Comparison of ENCODE assay signal across 1 fruit fly cellular context in genomic region chr3L:11358733-11359132, dm6.
A peak's percentile ranks its signal among the peaks of the same experiment; 100 is the strongest.
TF ChIP-seq lines count a peak whose summit lies in the region.

No protein-coding gene starts in this region.

TF ChIP-seq in whole organism, embryonic, 481 proteins besides CTCF, POLR2A, EP300 and RAD21 (continued from another document and continues in another):
- TF ChIP-seq CG8359 (GFP tag; optimal IDR thresholded peaks at IDR 0.05; lab: Kevin White, UChicago; ENCODE audit: borderline replicate concordance), result no peak
- no peak; the same call in 1 of the 2 replicates for TF ChIP-seq bbx (GFP tag; IDR thresholded peaks at IDR 0.05; lab: Robert Waterston, UW; ENCODE audit: partially characterized antibody)
- no peak for TF ChIP-seq knrl (GFP tag; IDR thresholded peaks at IDR 0.05; lab: Robert Waterston, UW; ENCODE audit: partially characterized antibody)
- TF ChIP-seq chinmo (GFP tag; IDR thresholded peaks at IDR 0.05; lab: Robert Waterston, UW; ENCODE audit: partially characterized antibody), result 0 out of 4 replicates have a peak, but pooled peaks have one; percentile 21
- peak; percentile 75 for TF ChIP-seq abd-A (tag; optimal IDR thresholded peaks at IDR 0.05; lab: Kevin White, UChicago)
- no peak for TF ChIP-seq CG4707 (GFP tag; optimal IDR thresholded peaks at IDR 0.05; lab: Kevin White, UChicago)
- peak; percentile 4 for TF ChIP-seq CG9609 (GFP tag; optimal IDR thresholded peaks at IDR 0.05; lab: Kevin White, UChicago)
- TF ChIP-seq stc (GFP tag; IDR thresholded peaks at IDR 0.05; lab: Robert Waterston, UW), result peak; percentile 35; the same call in 1 of the 2 replicates
- TF ChIP-seq Dll (GFP tag; IDR thresholded peaks at IDR 0.05; lab: Robert Waterston, UW; ENCODE audit: partially characterized antibody), result no peak
- TF ChIP-seq h (optimal IDR thresholded peaks at IDR 0.05; lab: Kevin White, UChicago), result no peak
- TF ChIP-seq CG14050 (GFP tag; IDR thresholded peaks at IDR 0.05; lab: Robert Waterston, UW), result 0 out of 3 replicates have a peak, but pooled peaks have one; percentile 10
- TF ChIP-seq bsh (GFP tag; optimal IDR thresholded peaks at IDR 0.05; lab: Kevin White, UChicago), result peak in 1 of 2 experiments; percentile 14
- no peak for TF ChIP-seq Atf-2 (GFP tag; optimal IDR thresholded peaks at IDR 0.05; lab: Kevin White, UChicago)
- no peak for TF ChIP-seq CG13123 (GFP tag; optimal IDR thresholded peaks at IDR 0.05; lab: Kevin White, UChicago)
- no peak for TF ChIP-seq row (GFP tag; IDR thresholded peaks at IDR 0.05; lab: Robert Waterston, UW)
- no peak for TF ChIP-seq CG18011 (GFP tag; optimal IDR thresholded peaks at IDR 0.05; lab: Kevin White, UChicago)
- TF ChIP-seq nau (GFP tag; optimal IDR thresholded peaks at IDR 0.05; lab: Kevin White, UChicago), result peak; percentile 24
- no peak for TF ChIP-seq YL-1 (GFP tag; optimal IDR thresholded peaks at IDR 0.05; lab: Kevin White, UChicago)
- TF ChIP-seq CG11456 (GFP tag; IDR thresholded peaks at IDR 0.05; lab: Robert Waterston, UW), result peak; percentile 67; the same call in 1 of the 3 replicates
- TF ChIP-seq ind (GFP tag; optimal IDR thresholded peaks at IDR 0.05; lab: Kevin White, UChicago), result no peak
- peak; percentile 18; the same call in 1 of the 3 replicates for TF ChIP-seq tgo (GFP tag; IDR thresholded peaks at IDR 0.05; lab: Robert Waterston, UW)
- TF ChIP-seq pita (GFP tag; optimal IDR thresholded peaks at IDR 0.05; lab: Kevin White, UChicago), result no peak
- no peak for TF ChIP-seq CG3838 (GFP tag; optimal IDR thresholded peaks at IDR 0.05; lab: Kevin White, UChicago)
- no peak for TF ChIP-seq salm (tag; optimal IDR thresholded peaks at IDR 0.05; lab: Kevin White, UChicago)
- no peak for TF ChIP-seq CG33213 (GFP tag; optimal IDR thresholded peaks at IDR 0.05; lab: Kevin White, UChicago)
- TF ChIP-seq BEAF-32 (GFP tag; optimal IDR thresholded peaks at IDR 0.05; lab: Kevin White, UChicago), result no peak
- TF ChIP-seq CG12769 (tag; optimal IDR thresholded peaks at IDR 0.05; lab: Kevin White, UChicago), result peak; percentile 63
- TF ChIP-seq CG1792 (GFP tag; optimal IDR thresholded peaks at IDR 0.05; lab: Kevin White, UChicago), result no peak
- TF ChIP-seq fd3F (GFP tag; optimal IDR thresholded peaks at IDR 0.05; lab: Kevin White, UChicago), result peak; percentile 7
- TF ChIP-seq CG17612 (GFP tag; IDR thresholded peaks at IDR 0.05; lab: Robert Waterston, UW), result no peak
- TF ChIP-seq CHES-1-like (GFP tag; optimal IDR thresholded peaks at IDR 0.05; lab: Kevin White, UChicago), result no peak
- no peak for TF ChIP-seq usp (GFP tag; optimal IDR thresholded peaks at IDR 0.05; lab: Kevin White, UChicago)
- TF ChIP-seq CG2129 (GFP tag; IDR thresholded peaks at IDR 0.05; lab: Robert Waterston, UW; ENCODE audit: partially characterized antibody), result no peak
- TF ChIP-seq inv (GFP tag; IDR thresholded peaks at IDR 0.05; lab: Robert Waterston, UW; ENCODE audit: partially characterized antibody), result no peak
- TF ChIP-seq Hr51 (GFP tag; optimal IDR thresholded peaks at IDR 0.05; lab: Kevin White, UChicago), result peak in 1 of 2 experiments; percentile 4
- no peak for TF ChIP-seq tup (GFP tag; optimal IDR thresholded peaks at IDR 0.05; lab: Kevin White, UChicago)
- no peak for TF ChIP-seq vfl (GFP tag; optimal IDR thresholded peaks at IDR 0.05; lab: Kevin White, UChicago)
- peak; percentile 16 for TF ChIP-seq CG17359 (tag; optimal IDR thresholded peaks at IDR 0.05; lab: Kevin White, UChicago)
- TF ChIP-seq BtbVII (GFP tag; optimal IDR thresholded peaks at IDR 0.05; lab: Kevin White, UChicago), result no peak
- no peak for TF ChIP-seq sim (GFP tag; IDR thresholded peaks at IDR 0.05; lab: Robert Waterston, UW)
- TF ChIP-seq ftz-f1 (GFP tag; optimal IDR thresholded peaks at IDR 0.05; lab: Kevin White, UChicago), result no peak
- TF ChIP-seq croc (GFP tag; conservative IDR thresholded peaks at IDR 0.05; lab: Robert Waterston, UW), result no peak
- TF ChIP-seq vvl (GFP tag; IDR thresholded peaks at IDR 0.05; lab: Robert Waterston, UW), result 0 out of 2 replicates have a peak, but pooled peaks have one; percentile 19
- no peak for TF ChIP-seq CG1647 (GFP tag; optimal IDR thresholded peaks at IDR 0.05; lab: Kevin White, UChicago)
- TF ChIP-seq Xbp1 (GFP tag; optimal IDR thresholded peaks at IDR 0.05; lab: Kevin White, UChicago), result no peak
- no peak for TF ChIP-seq lbe (GFP tag; optimal IDR thresholded peaks at IDR 0.05; lab: Kevin White, UChicago)
- TF ChIP-seq CG10959 (GFP tag; IDR thresholded peaks at IDR 0.05; lab: Robert Waterston, UW), result no peak
- peak; percentile 24 for TF ChIP-seq CG10209 (GFP tag; optimal IDR thresholded peaks at IDR 0.05; lab: Kevin White, UChicago)
- no peak for TF ChIP-seq zfh2 (GFP tag; optimal IDR thresholded peaks at IDR 0.05; lab: Kevin White, UChicago)
- peak; percentile 73; the same call in 2 of the 3 replicates for TF ChIP-seq ci (GFP tag; IDR thresholded peaks at IDR 0.05; lab: Robert Waterston, UW)
- TF ChIP-seq MESR4 (GFP tag; optimal IDR thresholded peaks at IDR 0.05; lab: Kevin White, UChicago), result no peak
- no peak for TF ChIP-seq CG3281 (GFP tag; optimal IDR thresholded peaks at IDR 0.05; lab: Kevin White, UChicago)
- TF ChIP-seq CG7963 (GFP tag; IDR thresholded peaks at IDR 0.05; lab: Robert Waterston, UW; ENCODE audit: partially characterized antibody), result no peak
- TF ChIP-seq CG32767 (GFP tag; IDR thresholded peaks at IDR 0.05; lab: Robert Waterston, UW), result 0 out of 2 replicates have a peak, but pooled peaks have one; percentile 37
- TF ChIP-seq CG6175 (GFP tag; IDR thresholded peaks at IDR 0.05; lab: Robert Waterston, UW), result no peak
- peak; percentile 76 for TF ChIP-seq CG13894 (tag; optimal IDR thresholded peaks at IDR 0.05; lab: Kevin White, UChicago)
- TF ChIP-seq CG2889 (GFP tag; IDR thresholded peaks at IDR 0.05; lab: Robert Waterston, UW), result no peak
- TF ChIP-seq her (GFP tag; optimal IDR thresholded peaks at IDR 0.05; lab: Kevin White, UChicago), result peak; percentile 30
- peak; percentile 2 for TF ChIP-seq jumu (GFP tag; optimal IDR thresholded peaks at IDR 0.05; lab: Kevin White, UChicago)
- no peak for TF ChIP-seq GATAe (GFP tag; conservative IDR thresholded peaks at IDR 0.05; lab: Robert Waterston, UW)
- no peak for TF ChIP-seq CG9876 (GFP tag; optimal IDR thresholded peaks at IDR 0.05; lab: Kevin White, UChicago)
- TF ChIP-seq CG8765 (GFP tag; IDR thresholded peaks at IDR 0.05; lab: Robert Waterston, UW), result no peak
- no peak for TF ChIP-seq CG2120 (GFP tag; optimal IDR thresholded peaks at IDR 0.05; lab: Kevin White, UChicago)
- 0 out of 3 replicates have a peak, but pooled peaks have one; percentile 27 for TF ChIP-seq H15 (GFP tag; IDR thresholded peaks at IDR 0.05; lab: Robert Waterston, UW)
- TF ChIP-seq sc (optimal IDR thresholded peaks at IDR 0.05; lab: Kevin White, UChicago), result no peak
- no peak for TF ChIP-seq sc (GFP tag; optimal IDR thresholded peaks at IDR 0.05; lab: Kevin White, UChicago)
- no peak for TF ChIP-seq HmgZ (tag; optimal IDR thresholded peaks at IDR 0.05; lab: Kevin White, UChicago)
- TF ChIP-seq prd (optimal IDR thresholded peaks at IDR 0.05; lab: Kevin White, UChicago), result no peak
- TF ChIP-seq prd (GFP tag; IDR thresholded peaks at IDR 0.05; lab: Robert Waterston, UW), result 0 out of 3 replicates have a peak, but pooled peaks have one; percentile 32
- TF ChIP-seq danr (GFP tag; IDR thresholded peaks at IDR 0.05; lab: Robert Waterston, UW), result no peak
- TF ChIP-seq CG9727 (GFP tag; optimal IDR thresholded peaks at IDR 0.05; lab: Kevin White, UChicago), result no peak
- no peak for TF ChIP-seq org-1 (GFP tag; optimal IDR thresholded peaks at IDR 0.05; lab: Kevin White, UChicago)
- no peak for TF ChIP-seq pho (GFP tag; optimal IDR thresholded peaks at IDR 0.05; lab: Kevin White, UChicago)
- no peak for TF ChIP-seq sd (tag; optimal IDR thresholded peaks at IDR 0.05; lab: Kevin White, UChicago)
- no peak for TF ChIP-seq CG6854 (GFP tag; optimal IDR thresholded peaks at IDR 0.05; lab: Kevin White, UChicago)
- no peak for TF ChIP-seq Myb (GFP tag; optimal IDR thresholded peaks at IDR 0.05; lab: Kevin White, UChicago)
- TF ChIP-seq dm (GFP tag; optimal IDR thresholded peaks at IDR 0.05; lab: Kevin White, UChicago), result no peak
- no peak for TF ChIP-seq MTF-1 (GFP tag; optimal IDR thresholded peaks at IDR 0.05; lab: Kevin White, UChicago; ENCODE audit: borderline replicate concordance)
- TF ChIP-seq chn (GFP tag; optimal IDR thresholded peaks at IDR 0.05; lab: Kevin White, UChicago), result peak; percentile 4
- TF ChIP-seq Oaz (GFP tag; IDR thresholded peaks at IDR 0.05; lab: Robert Waterston, UW), result no peak
- TF ChIP-seq Nf-YB (GFP tag; optimal IDR thresholded peaks at IDR 0.05; lab: Kevin White, UChicago), result no peak
- TF ChIP-seq CG11560 (tag; IDR thresholded peaks at IDR 0.05; lab: Robert Waterston, UW), result 0 out of 3 replicates have a peak, but pooled peaks have one; percentile 13
- TF ChIP-seq chif (GFP tag; optimal IDR thresholded peaks at IDR 0.05; lab: Kevin White, UChicago), result no peak
- TF ChIP-seq lmd (GFP tag; IDR thresholded peaks at IDR 0.05; lab: Robert Waterston, UW), result 0 out of 2 replicates have a peak, but pooled peaks have one; percentile 5
- no peak for TF ChIP-seq CG42726 (GFP tag; IDR thresholded peaks at IDR 0.05; lab: Robert Waterston, UW; ENCODE audit: partially characterized antibody)
- no peak for TF ChIP-seq crol (GFP tag; IDR thresholded peaks at IDR 0.05; lab: Robert Waterston, UW)
- TF ChIP-seq CG11398 (GFP tag; optimal IDR thresholded peaks at IDR 0.05; lab: Kevin White, UChicago), result peak; percentile 15
- no peak for TF ChIP-seq vnd (GFP tag; IDR thresholded peaks at IDR 0.05; lab: Robert Waterston, UW; ENCODE audit: partially characterized antibody)
- no peak for TF ChIP-seq Asciz (GFP tag; optimal IDR thresholded peaks at IDR 0.05; lab: Kevin White, UChicago)
- no peak for TF ChIP-seq Ravus (GFP tag; IDR thresholded peaks at IDR 0.05; lab: Robert Waterston, UW)
- TF ChIP-seq CG2116 (GFP tag; optimal IDR thresholded peaks at IDR 0.05; lab: Kevin White, UChicago), result no peak
- no peak for TF ChIP-seq Dfd (GFP tag; optimal IDR thresholded peaks at IDR 0.05; lab: Kevin White, UChicago)
- TF ChIP-seq lilli (GFP tag; optimal IDR thresholded peaks at IDR 0.05; lab: Kevin White, UChicago), result no peak
- no peak for TF ChIP-seq gce (GFP tag; IDR thresholded peaks at IDR 0.05; lab: Robert Waterston, UW)
- TF ChIP-seq Eip74EF (GFP tag; optimal IDR thresholded peaks at IDR 0.05; lab: Kevin White, UChicago), result no peak
- no peak for TF ChIP-seq trh (GFP tag; optimal IDR thresholded peaks at IDR 0.05; lab: Kevin White, UChicago)
- TF ChIP-seq CG30020 (tag; optimal IDR thresholded peaks at IDR 0.05; lab: Kevin White, UChicago), result no peak
- 0 out of 2 replicates have a peak, but pooled peaks have one; percentile 8 for TF ChIP-seq CG6272 (GFP tag; IDR thresholded peaks at IDR 0.05; lab: Robert Waterston, UW)
- TF ChIP-seq Dref (GFP tag; IDR thresholded peaks at IDR 0.05; lab: Robert Waterston, UW), result no peak
- peak; percentile 47 for TF ChIP-seq CG7987 (GFP tag; optimal IDR thresholded peaks at IDR 0.05; lab: Kevin White, UChicago)
- TF ChIP-seq CG7556 (GFP tag; optimal IDR thresholded peaks at IDR 0.05; lab: Kevin White, UChicago), result no peak
- no peak for TF ChIP-seq CG6654 (GFP tag; optimal IDR thresholded peaks at IDR 0.05; lab: Kevin White, UChicago)
- no peak for TF ChIP-seq Sox100B (GFP tag; optimal IDR thresholded peaks at IDR 0.05; lab: Kevin White, UChicago)
- TF ChIP-seq Hmr (GFP tag; optimal IDR thresholded peaks at IDR 0.05; lab: Kevin White, UChicago), result no peak
- no peak for TF ChIP-seq CG10543 (GFP tag; optimal IDR thresholded peaks at IDR 0.05; lab: Kevin White, UChicago)
- peak; percentile 21 for TF ChIP-seq CG8944 (GFP tag; optimal IDR thresholded peaks at IDR 0.05; lab: Kevin White, UChicago)
- TF ChIP-seq tap (tag; optimal IDR thresholded peaks at IDR 0.05; lab: Kevin White, UChicago), result no peak
- TF ChIP-seq gfzf (GFP tag; optimal IDR thresholded peaks at IDR 0.05; lab: Kevin White, UChicago), result no peak
- peak; percentile 43; the same call in 1 of the 3 replicates for TF ChIP-seq ken (GFP tag; IDR thresholded peaks at IDR 0.05; lab: Robert Waterston, UW)
- no peak for TF ChIP-seq cas (GFP tag; IDR thresholded peaks at IDR 0.05; lab: Robert Waterston, UW)
- TF ChIP-seq sqz (GFP tag; optimal IDR thresholded peaks at IDR 0.05; lab: Kevin White, UChicago), result no peak
- no peak for TF ChIP-seq CG12155 (GFP tag; optimal IDR thresholded peaks at IDR 0.05; lab: Kevin White, UChicago)
- no peak for TF ChIP-seq crp (GFP tag; optimal IDR thresholded peaks at IDR 0.05; lab: Kevin White, UChicago)
- TF ChIP-seq Lpt (GFP tag; optimal IDR thresholded peaks at IDR 0.05; lab: Kevin White, UChicago), result no peak
- no peak for TF ChIP-seq trem (tag; optimal IDR thresholded peaks at IDR 0.05; lab: Kevin White, UChicago)
- no peak for TF ChIP-seq Mad (GFP tag; optimal IDR thresholded peaks at IDR 0.05; lab: Kevin White, UChicago)
- TF ChIP-seq CG17568 (GFP tag; optimal IDR thresholded peaks at IDR 0.05; lab: Kevin White, UChicago), result no peak
- 0 out of 2 replicates have a peak, but pooled peaks have one; percentile 35 for TF ChIP-seq CG14667 (GFP tag; IDR thresholded peaks at IDR 0.05; lab: Robert Waterston, UW)
- TF ChIP-seq CG5953 (GFP tag; IDR thresholded peaks at IDR 0.05; lab: Robert Waterston, UW), result 0 out of 2 replicates have a peak, but pooled peaks have one; percentile 25
- TF ChIP-seq Drgx (GFP tag; IDR thresholded peaks at IDR 0.05; lab: Robert Waterston, UW), result no peak
- TF ChIP-seq CG31441 (GFP tag; IDR thresholded peaks at IDR 0.05; lab: Robert Waterston, UW), result no peak
- TF ChIP-seq da (GFP tag; optimal IDR thresholded peaks at IDR 0.05; lab: Kevin White, UChicago), result no peak
- no peak for TF ChIP-seq gsb-n (tag; optimal IDR thresholded peaks at IDR 0.05; lab: Kevin White, UChicago)
- no peak for TF ChIP-seq Ada2b (GFP tag; IDR thresholded peaks at IDR 0.05; lab: Robert Waterston, UW)
- no peak for TF ChIP-seq CG12744 (GFP tag; optimal IDR thresholded peaks at IDR 0.05; lab: Kevin White, UChicago)
- TF ChIP-seq sna (GFP tag; IDR thresholded peaks at IDR 0.05; lab: Robert Waterston, UW; ENCODE audit: partially characterized antibody), result no peak
- peak; percentile 5 for TF ChIP-seq CG7786 (GFP tag; optimal IDR thresholded peaks at IDR 0.05; lab: Kevin White, UChicago)
- TF ChIP-seq klu (GFP tag; IDR thresholded peaks at IDR 0.05; lab: Robert Waterston, UW), result no peak
- TF ChIP-seq ERR (GFP tag; optimal IDR thresholded peaks at IDR 0.05; lab: Kevin White, UChicago), result no peak
- TF ChIP-seq ato (GFP tag; IDR thresholded peaks at IDR 0.05; lab: Robert Waterston, UW; ENCODE audit: partially characterized antibody), result no peak
- no peak for TF ChIP-seq Max (GFP tag; optimal IDR thresholded peaks at IDR 0.05; lab: Kevin White, UChicago)
- no peak for TF ChIP-seq Stat92E (GFP tag; optimal IDR thresholded peaks at IDR 0.05; lab: Kevin White, UChicago)
